Worm (Caenorhabditis elegans) whole organism, L4 larva: ENCODE results near the gene toca-1.

ENCODE experiments used
- aly-2 ChIP-seq: sonication (generic microtip); optimal IDR thresholded peaks from 2 replicates; lab custom pipeline; 2018; ENCODE audit warnings: missing biosample characterization, missing genetic modification characterization
- ceh-28 ChIP-seq: fragments of 150-350 bp; optimal IDR thresholded peaks from 2 replicates; lab custom pipeline; 2014; ENCODE audit warnings: missing biosample characterization, missing genetic modification reagents, missing genetic modification characterization
- ctbp-1 ChIP-seq: fragments of 200-800 bp; sonication (Bioruptor generic); IDR thresholded peaks from 2 replicates; pipeline ENCODE4 v1.3.6; 2022; ENCODE audit warnings: missing genetic modification reagents, missing genetic modification characterization, missing compliant biosample characterization
- fkh-10 ChIP-seq: fragments of 150-350 bp; optimal IDR thresholded peaks from 2 replicates; lab custom pipeline; 2014; ENCODE audit warnings: missing biosample characterization, missing genetic modification reagents, missing genetic modification characterization
- jun-1 ChIP-seq: fragments of 150-350 bp; optimal IDR thresholded peaks from 2 replicates; lab custom pipeline; 2014; ENCODE audit warnings: missing biosample characterization, missing genetic modification reagents, missing genetic modification characterization
- lin-15B ChIP-seq: fragments of 150-350 bp; sonication (generic microtip); optimal IDR thresholded peaks from 3 replicates; lab custom pipeline; 2014; ENCODE audit warnings: missing biosample characterization, missing genetic modification characterization
- lin-38 ChIP-seq: fragments of 200-800 bp; sonication (Bioruptor generic); IDR thresholded peaks from 2 replicates; pipeline ENCODE4 v1.3.6; 2022; ENCODE audit warnings: missing genetic modification reagents, missing genetic modification characterization, missing compliant biosample characterization
- mdl-1 ChIP-seq, 2 experiments: fragments of 150-350 bp in 1 of 2; sonication (generic microtip) in 1 of 2; optimal IDR thresholded peaks; 2 replicates each; lab custom pipeline; 2014 to 2017; ENCODE audit warnings: missing biosample characterization in 2 of 2, missing genetic modification characterization in 2 of 2
- nhr-25 ChIP-seq: sonication (generic microtip); optimal IDR thresholded peaks from 2 replicates; lab custom pipeline; 2017; ENCODE audit warnings: missing genetic modification characterization, mild to moderate bottlenecking, missing compliant biosample characterization, antibody characterized with exemption, moderate library complexity, borderline replicate concordance; ENCODE audit not compliant: insufficient read depth
- nhr-77 ChIP-seq: fragments of 150-350 bp; optimal IDR thresholded peaks from 2 replicates; lab custom pipeline; 2014; ENCODE audit warnings: missing biosample characterization, missing genetic modification characterization
- pha-4 ChIP-seq, 2 experiments: fragments of 150-350 bp in 1 of 2; fragments of 200-800 bp in 1 of 2; sonication (Bioruptor generic) in 1 of 2; IDR thresholded peaks in 1 of 2; optimal IDR thresholded peaks in 1 of 2; 2 replicates each; pipeline versions ENCODE4 v1.3.6 to Lab custom; 2014 to 2022; ENCODE audit warnings: missing genetic modification characterization in 2 of 2, missing genetic modification reagents in 2 of 2, missing biosample characterization in 1 of 2, missing compliant biosample characterization in 1 of 2
- sdz-12 ChIP-seq: fragments of 200-800 bp; sonication (Bioruptor generic); optimal IDR thresholded peaks from 2 replicates; lab custom pipeline; 2018; ENCODE audit warnings: mild to moderate bottlenecking, missing genetic modification characterization, missing compliant biosample characterization
- unc-130 ChIP-seq: sonication (generic microtip); optimal IDR thresholded peaks from 2 replicates; lab custom pipeline; 2016; ENCODE audit warnings: missing genetic modification reagents, missing genetic modification characterization, missing compliant biosample characterization

ce11 chrX:1489574-1489973 is 31.7 kb downstream of the toca-1 start:
- TF ChIP-seq nhr-77 (tag; lab: Kevin White, UChicago) (no peak), fkh-10 (GFP tag; lab: Kevin White, UChicago) (no peak), unc-130 (GFP tag; lab: Kevin White, UChicago) (no peak), nhr-25 (no peak), lin-15B (tag; lab: Kevin White, UChicago) (no peak), ctbp-1 (no peak), pha-4 (GFP tag; IDR thresholded peaks at IDR 0.05; lab: Robert Waterston, UW) (no peak), pha-4 (tag; optimal IDR thresholded peaks at IDR 0.05; lab: Kevin White, UChicago) (no peak), lin-38 (no peak), jun-1 (no peak), mdl-1 (tag; optimal IDR thresholded peaks at IDR 0.05; lab: Kevin White, UChicago) (no peak), sdz-12 (GFP tag; lab: Kevin White, UChicago) (no peak), aly-2 (no peak), ceh-28 (tag; lab: Kevin White, UChicago) (no peak)
